Fruit fly (Drosophila melanogaster): ENCODE data around the gene DZIP1.

DZIP1 gene

dm6 chr3R:24556554-24556953 lies 41.5 kb downstream of the DZIP1 start:
- TF ChIP-seq pan (optimal IDR thresholded peaks at IDR 0.05) (no peak), psq (optimal IDR thresholded peaks at IDR 0.05) (no peak), Dll (optimal IDR thresholded peaks at IDR 0.05) (no peak), CG8478 (optimal IDR thresholded peaks at IDR 0.05) (no peak), usp (GFP tag; optimal IDR thresholded peaks at IDR 0.05) (no peak), EcR (GFP tag; optimal IDR thresholded peaks at IDR 0.05) (no peak)

- TF ChIP-seq CG8478 (optimal IDR thresholded peaks at IDR 0.05) = peak; percentile 28
- no peak for TF ChIP-seq EcR (GFP tag; optimal IDR thresholded peaks at IDR 0.05)
Measured at dm6 chr3R:24557020-24557465, 42.0 kb downstream of the DZIP1 start.

- TF ChIP-seq pan (optimal IDR thresholded peaks at IDR 0.05) = no peak
- no peak for TF ChIP-seq usp (GFP tag; optimal IDR thresholded peaks at IDR 0.05)
- no peak for TF ChIP-seq psq (optimal IDR thresholded peaks at IDR 0.05)
- no peak for TF ChIP-seq EcR (GFP tag; optimal IDR thresholded peaks at IDR 0.05)
- TF ChIP-seq CG8478 (optimal IDR thresholded peaks at IDR 0.05) = no peak
- no peak for TF ChIP-seq Dll (optimal IDR thresholded peaks at IDR 0.05)
Measured at dm6 chr3R:24562323-24563025, 47.4 kb downstream of the DZIP1 start.

DNA sequence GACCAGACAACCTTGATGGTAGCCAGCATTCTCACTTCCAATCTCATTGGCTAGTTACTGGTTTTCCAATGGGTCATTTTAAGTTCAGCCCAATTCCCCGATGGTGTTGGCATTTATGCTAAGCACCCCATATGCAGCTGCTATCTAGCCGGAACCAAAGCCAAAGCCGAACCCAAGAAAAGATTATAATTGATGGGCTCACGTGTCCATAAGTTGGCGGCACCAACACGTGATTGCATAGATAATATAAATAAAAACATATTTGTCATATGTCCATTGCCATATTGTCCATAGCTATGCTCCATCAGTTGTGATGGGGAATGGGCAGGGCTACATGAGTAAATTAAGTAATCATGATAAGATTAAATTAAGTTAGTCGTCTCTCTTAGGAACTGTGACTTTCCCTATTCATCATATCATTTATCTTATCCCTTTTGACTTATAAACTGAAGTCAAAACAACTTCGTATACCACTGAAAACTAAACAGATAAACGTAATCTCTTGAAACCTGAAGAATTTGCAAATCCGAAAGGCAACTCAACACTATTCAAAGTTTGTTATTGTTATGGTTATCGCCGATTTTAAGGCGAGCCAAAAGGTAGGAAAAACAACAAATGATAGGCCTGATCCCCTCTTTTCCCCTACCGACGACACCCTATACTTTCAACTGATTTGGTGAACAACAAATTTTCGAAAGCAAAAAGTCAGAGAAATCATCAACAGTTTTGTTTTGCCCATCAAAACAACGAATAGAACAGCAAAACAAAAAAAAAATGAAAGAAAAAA lies 48.2 kb downstream of the DZIP1 start:
- TF ChIP-seq CG8478 (optimal IDR thresholded peaks at IDR 0.05) = no peak
- no peak for TF ChIP-seq pan (optimal IDR thresholded peaks at IDR 0.05)
- TF ChIP-seq psq (optimal IDR thresholded peaks at IDR 0.05) = no peak
- no peak for TF ChIP-seq Dll (optimal IDR thresholded peaks at IDR 0.05)
- TF ChIP-seq EcR (GFP tag; optimal IDR thresholded peaks at IDR 0.05) = no peak
- no peak for TF ChIP-seq usp (GFP tag; optimal IDR thresholded peaks at IDR 0.05)

DNA sequence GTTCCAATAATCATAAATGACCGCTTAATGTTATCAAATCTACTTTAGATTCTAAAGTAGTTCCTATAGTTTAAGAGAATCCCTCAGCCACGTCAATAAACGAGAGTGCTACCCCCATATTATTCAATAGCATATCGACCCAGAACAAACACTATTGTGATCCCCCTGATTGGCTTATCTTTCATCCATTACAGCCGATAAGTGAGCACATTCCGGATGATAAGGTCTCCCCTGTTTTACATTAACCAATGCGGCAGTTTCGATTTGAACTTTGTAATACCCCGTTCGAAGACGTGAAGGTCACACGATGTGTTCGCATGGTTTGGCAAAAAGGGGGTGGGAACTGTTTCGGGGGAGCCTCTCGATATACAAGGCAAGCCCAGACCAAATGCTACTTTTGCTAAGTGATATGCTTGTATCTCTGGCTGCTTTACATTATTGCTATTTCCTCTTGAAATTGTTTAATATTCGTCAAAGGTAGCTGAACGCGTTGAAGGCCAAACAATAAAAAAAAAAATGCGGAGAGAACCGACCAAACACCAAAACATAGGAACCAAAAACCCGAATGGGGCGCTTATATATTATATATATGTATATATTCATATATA lies 49.2 kb downstream of the DZIP1 start:
- TF ChIP-seq usp (GFP tag; optimal IDR thresholded peaks at IDR 0.05) (no peak), EcR (GFP tag; optimal IDR thresholded peaks at IDR 0.05) (no peak), CG8478 (optimal IDR thresholded peaks at IDR 0.05) (no peak), pan (optimal IDR thresholded peaks at IDR 0.05) (no peak), Dll (optimal IDR thresholded peaks at IDR 0.05) (no peak)

dm6 chr3R:24564799-24565344 lies 49.8 kb downstream of the DZIP1 start:
- no peak for TF ChIP-seq CG8478 (optimal IDR thresholded peaks at IDR 0.05)

DNA sequence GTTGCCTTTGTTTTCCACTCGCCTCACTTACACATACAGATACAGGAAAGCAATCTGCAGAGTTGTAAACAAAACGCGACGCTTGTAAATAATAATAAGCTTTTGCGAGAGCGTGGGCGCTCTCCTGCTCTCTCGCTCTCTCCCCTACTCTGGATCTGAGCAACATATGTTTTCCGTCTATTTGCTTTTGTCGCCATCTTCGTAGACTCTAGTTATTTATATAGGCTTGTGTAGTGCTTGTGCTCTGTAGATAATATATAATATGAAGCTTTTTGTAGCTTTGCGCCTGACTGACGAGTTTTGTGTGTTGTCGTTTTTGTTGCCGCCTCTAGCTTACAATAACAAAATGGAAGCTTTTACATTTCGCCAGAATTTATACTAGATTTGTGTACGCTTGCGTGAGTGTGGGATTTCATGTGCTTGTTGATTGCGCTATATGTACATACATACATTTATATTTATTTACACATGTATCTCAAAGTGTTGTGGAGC lies 50.7 kb downstream of the DZIP1 start:
- no peak for TF ChIP-seq usp (GFP tag; optimal IDR thresholded peaks at IDR 0.05)
- no peak for TF ChIP-seq psq (optimal IDR thresholded peaks at IDR 0.05)
- TF ChIP-seq Dll (optimal IDR thresholded peaks at IDR 0.05) = no peak
- TF ChIP-seq CG8478 (optimal IDR thresholded peaks at IDR 0.05) = no peak
- no peak for TF ChIP-seq EcR (GFP tag; optimal IDR thresholded peaks at IDR 0.05)
- no peak for TF ChIP-seq pan (optimal IDR thresholded peaks at IDR 0.05)

DNA sequence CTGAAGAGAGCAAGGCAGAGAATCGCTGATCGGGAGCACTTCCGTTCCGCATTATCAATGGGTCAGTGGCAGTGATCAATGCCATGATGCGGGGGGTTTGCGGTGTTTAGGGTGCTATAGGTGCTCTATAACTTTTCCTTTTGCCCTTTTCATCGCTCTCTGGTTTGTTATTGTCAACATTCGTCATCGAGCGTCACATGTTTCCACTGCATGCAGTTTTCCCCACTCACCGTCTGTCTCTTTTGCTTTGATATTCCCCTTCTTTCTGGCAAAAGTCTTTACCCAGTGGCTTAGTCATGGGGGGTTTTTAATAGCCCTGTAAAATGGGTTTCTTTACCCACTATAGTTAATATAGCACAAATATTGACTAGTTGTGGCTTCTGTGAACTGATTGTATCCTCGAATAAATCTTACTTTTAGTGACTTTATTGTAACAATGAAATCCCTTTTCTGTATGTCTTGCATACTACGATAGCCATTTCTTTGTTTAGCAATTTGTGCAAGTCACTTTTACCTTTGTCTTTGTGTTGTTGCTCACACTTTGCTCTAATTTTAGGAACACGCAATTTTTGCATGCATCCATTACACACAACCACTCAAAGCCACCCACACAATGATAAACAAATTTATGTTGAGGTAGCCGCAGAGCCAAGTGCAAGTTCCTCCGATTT lies 51.8 kb downstream of the DZIP1 start:
- TF ChIP-seq pan (optimal IDR thresholded peaks at IDR 0.05) (no peak), usp (GFP tag; optimal IDR thresholded peaks at IDR 0.05) (no peak), EcR (GFP tag; optimal IDR thresholded peaks at IDR 0.05) (no peak)

- no peak for TF ChIP-seq EcR (GFP tag; optimal IDR thresholded peaks at IDR 0.05)
- no peak for TF ChIP-seq pan (optimal IDR thresholded peaks at IDR 0.05)
- no peak for TF ChIP-seq usp (GFP tag; optimal IDR thresholded peaks at IDR 0.05)
- no peak for TF ChIP-seq CG8478 (optimal IDR thresholded peaks at IDR 0.05)
- TF ChIP-seq psq (optimal IDR thresholded peaks at IDR 0.05) = no peak
- no peak for TF ChIP-seq Dll (optimal IDR thresholded peaks at IDR 0.05)
Measured at dm6 chr3R:24567427-24567771, 52.3 kb downstream of the DZIP1 start.

Data from whole organism.